Fruit fly (Drosophila melanogaster): ENCODE measurements around the gene tai.

- no peak for TF ChIP-seq h (optimal IDR thresholded peaks at IDR 0.05)
- no peak for TF ChIP-seq psq (optimal IDR thresholded peaks at IDR 0.05)
- TF ChIP-seq insv (optimal IDR thresholded peaks at IDR 0.05), result no peak
- no peak for TF ChIP-seq Myc (optimal IDR thresholded peaks at IDR 0.05)
- TF ChIP-seq ttk (optimal IDR thresholded peaks at IDR 0.05), result no peak
- TF ChIP-seq Sin3A (optimal IDR thresholded peaks at IDR 0.05), result no peak
These were observed 7.4 kb downstream of the tai start for dm6 chr2L:9173857-9174593.

Measured in Kc167 (cell line).